1 fruit fly cellular context compared by ENCODE assay signal in genomic region chr3L:14786230-14786850, dm6.
A peak's percentile ranks its signal among the peaks of the same experiment; 100 is the strongest.
TF ChIP-seq lines count a peak whose summit lies in the region.

Gene bmm (minus strand): TSS chr3L:14786412.
Gene Tdrd3 (plus strand): TSS chr3L:14786791.

TF ChIP-seq in whole organism, embryonic, 481 proteins besides CTCF, POLR2A, EP300 and RAD21 (continued from another document):
- TF ChIP-seq ems (GFP tag; optimal IDR thresholded peaks at IDR 0.05; lab: Kevin White, UChicago) (no peak), odd (GFP tag; optimal IDR thresholded peaks at IDR 0.05; lab: Kevin White, UChicago) (peak; percentile 57), CG12659 (GFP tag; optimal IDR thresholded peaks at IDR 0.05; lab: Kevin White, UChicago) (peak; percentile 91), CG16813 (GFP tag; IDR thresholded peaks at IDR 0.05; lab: Robert Waterston, UW; ENCODE audit: partially characterized antibody) (peak; percentile 92), CG7357 (GFP tag; IDR thresholded peaks at IDR 0.05; lab: Robert Waterston, UW) (0 out of 3 replicates have a peak, but pooled peaks have one; percentile 37), tap (tag; optimal IDR thresholded peaks at IDR 0.05; lab: Kevin White, UChicago) (peak; percentile 73), Dad (GFP tag; optimal IDR thresholded peaks at IDR 0.05; lab: Kevin White, UChicago) (no peak), CG16863 (GFP tag; optimal IDR thresholded peaks at IDR 0.05; lab: Kevin White, UChicago) (no peak), corto (GFP tag; optimal IDR thresholded peaks at IDR 0.05; lab: Kevin White, UChicago) (peak; percentile 11), Ssrp (tag; optimal IDR thresholded peaks at IDR 0.05; lab: Kevin White, UChicago) (peak; percentile 84), CG2889 (GFP tag; IDR thresholded peaks at IDR 0.05; lab: Robert Waterston, UW) (peak; percentile 62; the same call in 2 of the 3 replicates), Doc3 (GFP tag; IDR thresholded peaks at IDR 0.05; lab: Robert Waterston, UW; ENCODE audit: partially characterized antibody) (peak; percentile 88), Spps (tag; optimal IDR thresholded peaks at IDR 0.05; lab: Kevin White, UChicago) (peak; percentile 48), wek (GFP tag; optimal IDR thresholded peaks at IDR 0.05; lab: Kevin White, UChicago) (peak; percentile 98), seq (GFP tag; IDR thresholded peaks at IDR 0.05; lab: Robert Waterston, UW) (peak; percentile 53; the same call in 1 of the 2 replicates), vfl (GFP tag; optimal IDR thresholded peaks at IDR 0.05; lab: Kevin White, UChicago) (peak; percentile 58), Hmr (GFP tag; optimal IDR thresholded peaks at IDR 0.05; lab: Kevin White, UChicago) (peak; percentile 87), HLHmδ (GFP tag; optimal IDR thresholded peaks at IDR 0.05; lab: Kevin White, UChicago) (peak; percentile 45), repo (GFP tag; optimal IDR thresholded peaks at IDR 0.05; lab: Kevin White, UChicago) (peak; percentile 20), CG8290 (GFP tag; optimal IDR thresholded peaks at IDR 0.05; lab: Kevin White, UChicago) (peak; percentile 89), CG8290 (tag; optimal IDR thresholded peaks at IDR 0.05; lab: Kevin White, UChicago) (peak; percentile 62 to 83), dmrt11E (tag; optimal IDR thresholded peaks at IDR 0.05; lab: Kevin White, UChicago) (peak; percentile 86), ro (GFP tag; IDR thresholded peaks at IDR 0.05; lab: Robert Waterston, UW) (0 out of 2 replicates have a peak, but pooled peaks have one; percentile 19), CG4424 (GFP tag; optimal IDR thresholded peaks at IDR 0.05; lab: Kevin White, UChicago) (peak; percentile 76), dmrt99B (tag; optimal IDR thresholded peaks at IDR 0.05; lab: Kevin White, UChicago) (peak; percentile 76), chinmo (GFP tag; IDR thresholded peaks at IDR 0.05; lab: Robert Waterston, UW; ENCODE audit: partially characterized antibody) (peak; percentile 64; the same call in 1 of the 4 replicates), CG14667 (GFP tag; IDR thresholded peaks at IDR 0.05; lab: Robert Waterston, UW) (peak; percentile 50), btn (GFP tag; optimal IDR thresholded peaks at IDR 0.05; lab: Kevin White, UChicago) (no peak), lov (optimal IDR thresholded peaks at IDR 0.05; lab: Kevin White, UChicago) (no peak), lov (GFP tag; IDR thresholded peaks at IDR 0.05; lab: Robert Waterston, UW) (no peak), lmd (GFP tag; IDR thresholded peaks at IDR 0.05; lab: Robert Waterston, UW) (peak; percentile 84), Adf1 (GFP tag; IDR thresholded peaks at IDR 0.05; lab: Robert Waterston, UW) (no peak), dan (GFP tag; IDR thresholded peaks at IDR 0.05; lab: Robert Waterston, UW) (no peak), ERR (GFP tag; optimal IDR thresholded peaks at IDR 0.05; lab: Kevin White, UChicago) (no peak), Bgb (GFP tag; IDR thresholded peaks at IDR 0.05; lab: Robert Waterston, UW; ENCODE audit: partially characterized antibody) (peak; percentile 83), CG10274 (GFP tag; optimal IDR thresholded peaks at IDR 0.05; lab: Kevin White, UChicago) (no peak), Six4 (GFP tag; optimal IDR thresholded peaks at IDR 0.05; lab: Kevin White, UChicago) (peak; percentile 64), unc-4 (GFP tag; IDR thresholded peaks at IDR 0.05; lab: Robert Waterston, UW; ENCODE audit: partially characterized antibody) (peak; percentile 82), Ets65A (GFP tag; lab: Kevin White, UChicago) (peak; percentile 98), BtbVII (GFP tag; optimal IDR thresholded peaks at IDR 0.05; lab: Kevin White, UChicago) (no peak), bcd (GFP tag; optimal IDR thresholded peaks at IDR 0.05; lab: Kevin White, UChicago) (peak; percentile 80), CG8765 (GFP tag; IDR thresholded peaks at IDR 0.05; lab: Robert Waterston, UW) (peak; percentile 71), rib (GFP tag; IDR thresholded peaks at IDR 0.05; lab: Robert Waterston, UW) (peak; percentile 83), zfh1 (GFP tag; IDR thresholded peaks at IDR 0.05; lab: Robert Waterston, UW) (peak; percentile 67; the same call in 2 of the 3 replicates), CG12219 (GFP tag; optimal IDR thresholded peaks at IDR 0.05; lab: Kevin White, UChicago) (no peak), vnd (GFP tag; IDR thresholded peaks at IDR 0.05; lab: Robert Waterston, UW; ENCODE audit: partially characterized antibody) (peak; percentile 84), crc (GFP tag; optimal IDR thresholded peaks at IDR 0.05; lab: Kevin White, UChicago) (no peak), Dek (tag; optimal IDR thresholded peaks at IDR 0.05; lab: Kevin White, UChicago) (peak; percentile 85), Myb (GFP tag; optimal IDR thresholded peaks at IDR 0.05; lab: Kevin White, UChicago) (peak; percentile 39), zfh2 (GFP tag; optimal IDR thresholded peaks at IDR 0.05; lab: Kevin White, UChicago) (peak; percentile 88), HmgD (GFP tag; optimal IDR thresholded peaks at IDR 0.05; lab: Kevin White, UChicago) (no peak), ato (GFP tag; IDR thresholded peaks at IDR 0.05; lab: Robert Waterston, UW; ENCODE audit: partially characterized antibody) (peak; percentile 54; the same call in 1 of the 2 replicates), Nf-YC (tag; optimal IDR thresholded peaks at IDR 0.05; lab: Kevin White, UChicago) (peak; percentile 81), CG8478 (optimal IDR thresholded peaks at IDR 0.05; lab: Kevin White, UChicago) (no peak), CG30020 (tag; optimal IDR thresholded peaks at IDR 0.05; lab: Kevin White, UChicago) (peak; percentile 89), Drgx (GFP tag; IDR thresholded peaks at IDR 0.05; lab: Robert Waterston, UW) (peak; percentile 50; the same call in 1 of the 2 replicates), ken (GFP tag; IDR thresholded peaks at IDR 0.05; lab: Robert Waterston, UW) (peak; percentile 72; the same call in 2 of the 3 replicates), pros (GFP tag; optimal IDR thresholded peaks at IDR 0.05; lab: Kevin White, UChicago) (no peak), onecut (GFP tag; IDR thresholded peaks at IDR 0.05; lab: Robert Waterston, UW) (0 out of 2 replicates have a peak, but pooled peaks have one; percentile 6), CG12236 (GFP tag; optimal IDR thresholded peaks at IDR 0.05; lab: Kevin White, UChicago) (no peak), CG7987 (GFP tag; optimal IDR thresholded peaks at IDR 0.05; lab: Kevin White, UChicago) (no peak), NfI (GFP tag; optimal IDR thresholded peaks at IDR 0.05; lab: Kevin White, UChicago) (peak; percentile 83), TFAM (GFP tag; optimal IDR thresholded peaks at IDR 0.05; lab: Kevin White, UChicago) (no peak), maf-S (GFP tag; optimal IDR thresholded peaks at IDR 0.05; lab: Kevin White, UChicago) (peak; percentile 61), CoRest (tag; optimal IDR thresholded peaks at IDR 0.05; lab: Kevin White, UChicago) (peak; percentile 95), CG11504 (tag; optimal IDR thresholded peaks at IDR 0.05; lab: Kevin White, UChicago) (peak; percentile 81), CG17612 (GFP tag; IDR thresholded peaks at IDR 0.05; lab: Robert Waterston, UW) (peak; percentile 55), CG8281 (tag; optimal IDR thresholded peaks at IDR 0.05; lab: Kevin White, UChicago) (peak; percentile 22), CG10979 (tag; optimal IDR thresholded peaks at IDR 0.05; lab: Kevin White, UChicago) (peak; percentile 75), CG6272 (GFP tag; IDR thresholded peaks at IDR 0.05; lab: Robert Waterston, UW) (peak; percentile 88), gcm (GFP tag; optimal IDR thresholded peaks at IDR 0.05; lab: Kevin White, UChicago) (peak; percentile 79), CG13123 (GFP tag; optimal IDR thresholded peaks at IDR 0.05; lab: Kevin White, UChicago) (peak; percentile 52), en (GFP tag; optimal IDR thresholded peaks at IDR 0.05; lab: Kevin White, UChicago) (no peak), nau (GFP tag; optimal IDR thresholded peaks at IDR 0.05; lab: Kevin White, UChicago) (no peak), CG10462 (GFP tag; optimal IDR thresholded peaks at IDR 0.05; lab: Kevin White, UChicago) (peak; percentile 64), dpn (GFP tag; optimal IDR thresholded peaks at IDR 0.05; lab: Kevin White, UChicago) (peak; percentile 63 to 85), Lhr (GFP tag; optimal IDR thresholded peaks at IDR 0.05; lab: Kevin White, UChicago) (peak; percentile 67), CG9215 (GFP tag; IDR thresholded peaks at IDR 0.05; lab: Robert Waterston, UW) (peak; percentile 78), Doc2 (GFP tag; IDR thresholded peaks at IDR 0.05; lab: Robert Waterston, UW) (no peak), CHES-1-like (GFP tag; optimal IDR thresholded peaks at IDR 0.05; lab: Kevin White, UChicago) (peak; percentile 65), cas (GFP tag; IDR thresholded peaks at IDR 0.05; lab: Robert Waterston, UW) (peak; percentile 45; the same call in 1 of the 2 replicates), mam (GFP tag; optimal IDR thresholded peaks at IDR 0.05; lab: Kevin White, UChicago) (peak; percentile 84), CG7556 (GFP tag; optimal IDR thresholded peaks at IDR 0.05; lab: Kevin White, UChicago) (peak; percentile 82), Kr (GFP tag; optimal IDR thresholded peaks at IDR 0.05; lab: Kevin White, UChicago) (no peak), sr (GFP tag; IDR thresholded peaks at IDR 0.05; lab: Robert Waterston, UW) (no peak), CG8924 (tag; optimal IDR thresholded peaks at IDR 0.05; lab: Kevin White, UChicago) (peak; percentile 94), Optix (GFP tag; IDR thresholded peaks at IDR 0.05; lab: Robert Waterston, UW) (peak; percentile 64; the same call in 1 of the 3 replicates), pan (optimal IDR thresholded peaks at IDR 0.05; lab: Kevin White, UChicago) (no peak), pan (GFP tag; optimal IDR thresholded peaks at IDR 0.05 in 1 of 2, IDR thresholded peaks at IDR 0.05 in 1 of 2) (peak in 1 of 2 experiments; percentile 55), gfzf (GFP tag; optimal IDR thresholded peaks at IDR 0.05; lab: Kevin White, UChicago) (peak; percentile 77), CG6854 (GFP tag; optimal IDR thresholded peaks at IDR 0.05; lab: Kevin White, UChicago) (peak; percentile 47), CG4854 (GFP tag; optimal IDR thresholded peaks at IDR 0.05; lab: Kevin White, UChicago) (peak; percentile 24), H2.0 (GFP tag; IDR thresholded peaks at IDR 0.05; lab: Robert Waterston, UW) (peak; percentile 58; the same call in 1 of the 2 replicates), CG32772 (GFP tag; IDR thresholded peaks at IDR 0.05; lab: Robert Waterston, UW) (peak; percentile 79), bsh (GFP tag; optimal IDR thresholded peaks at IDR 0.05; lab: Kevin White, UChicago) (peak in 1 of 2 experiments; percentile 74), CG18011 (GFP tag; optimal IDR thresholded peaks at IDR 0.05; lab: Kevin White, UChicago) (peak; percentile 34), gt (GFP tag; IDR thresholded peaks at IDR 0.05; lab: Robert Waterston, UW) (peak; percentile 42; the same call in 1 of the 2 replicates), CG7271 (tag; optimal IDR thresholded peaks at IDR 0.05; lab: Kevin White, UChicago) (peak; percentile 46), zen2 (GFP tag; IDR thresholded peaks at IDR 0.05; lab: Robert Waterston, UW; ENCODE audit: partially characterized antibody) (peak; percentile 78; the same call in 1 of the 3 replicates), kni (GFP tag; optimal IDR thresholded peaks at IDR 0.05; lab: Kevin White, UChicago) (peak; percentile 45), Tbp (GFP tag; optimal IDR thresholded peaks at IDR 0.05; lab: Kevin White, UChicago) (no peak), CG7372 (GFP tag; IDR thresholded peaks at IDR 0.05; lab: Robert Waterston, UW) (peak; percentile 70), Blimp-1 (GFP tag; optimal IDR thresholded peaks at IDR 0.05; lab: Kevin White, UChicago) (peak; percentile 77), wdn (GFP tag; IDR thresholded peaks at IDR 0.05; lab: Robert Waterston, UW) (peak; percentile 43; the same call in 1 of the 2 replicates), Nf-YB (GFP tag; optimal IDR thresholded peaks at IDR 0.05; lab: Kevin White, UChicago) (peak; percentile 70), MBD-R2 (GFP tag; IDR thresholded peaks at IDR 0.05; lab: Robert Waterston, UW) (peak; percentile 75), jing (GFP tag; optimal IDR thresholded peaks at IDR 0.05; lab: Kevin White, UChicago) (no peak), twi (tag; optimal IDR thresholded peaks at IDR 0.05; lab: Kevin White, UChicago) (peak; percentile 77), CG18764 (GFP tag; optimal IDR thresholded peaks at IDR 0.05; lab: Kevin White, UChicago) (peak; percentile 75), NC2α (GFP tag; optimal IDR thresholded peaks at IDR 0.05; lab: Kevin White, UChicago) (peak; percentile 30), CG11247 (GFP tag; IDR thresholded peaks at IDR 0.05; lab: Robert Waterston, UW) (peak; percentile 80), lola (GFP tag; optimal IDR thresholded peaks at IDR 0.05; lab: Kevin White, UChicago) (peak in 1 of 3 experiments; percentile 89), pita (GFP tag; optimal IDR thresholded peaks at IDR 0.05; lab: Kevin White, UChicago) (no peak), HLH3B (GFP tag; IDR thresholded peaks at IDR 0.05; lab: Robert Waterston, UW) (peak; percentile 75), cwo (GFP tag; optimal IDR thresholded peaks at IDR 0.05; lab: Kevin White, UChicago) (peak; percentile 69), CG1647 (GFP tag; optimal IDR thresholded peaks at IDR 0.05; lab: Kevin White, UChicago) (peak; percentile 31), CG11093 (GFP tag; IDR thresholded peaks at IDR 0.05; lab: Robert Waterston, UW) (peak; percentile 52; the same call in 2 of the 3 replicates), p53 (GFP tag; optimal IDR thresholded peaks at IDR 0.05; lab: Kevin White, UChicago) (no peak)
